Worm (Caenorhabditis elegans) whole organism, mixed stage, embryonic: ENCODE measurements around the gene srj-1.

ENCODE experiments used
- M03D4.4 ChIP-seq: sonication (generic microtip); optimal IDR thresholded peaks from 2 replicates; lab custom pipeline; 2017; ENCODE audit warnings: mild to moderate bottlenecking, missing genetic modification characterization, missing compliant biosample characterization
- bed-3 ChIP-seq: fragments of 200-800 bp; sonication (Bioruptor generic); optimal IDR thresholded peaks from 3 replicates; lab custom pipeline; 2018; ENCODE audit warnings: mild to moderate bottlenecking, missing genetic modification characterization, moderate library complexity, missing compliant biosample characterization
- blmp-1 ChIP-seq: fragments of 150-350 bp; optimal IDR thresholded peaks from 2 replicates; lab custom pipeline; 2014; ENCODE audit warnings: missing biosample characterization, missing genetic modification characterization
- ceh-39 ChIP-seq: fragments of 150-350 bp; optimal IDR thresholded peaks from 2 replicates; lab custom pipeline; 2014; ENCODE audit warnings: missing biosample characterization, missing genetic modification characterization
- ceh-43 ChIP-seq: fragments of 200-800 bp; sonication (Bioruptor generic); optimal IDR thresholded peaks from 2 replicates; lab custom pipeline; 2018; ENCODE audit warnings: mild to moderate bottlenecking, missing genetic modification characterization, moderate library complexity, missing compliant biosample characterization
- ces-1 ChIP-seq: fragments of 150-350 bp; optimal IDR thresholded peaks from 2 replicates; lab custom pipeline; 2014; ENCODE audit warnings: missing biosample characterization, missing genetic modification reagents, missing genetic modification characterization
- cnd-1 ChIP-seq: fragments of 200-800 bp; sonication (Bioruptor generic); optimal IDR thresholded peaks from 2 replicates; lab custom pipeline; 2018; ENCODE audit warnings: mild to moderate bottlenecking, missing genetic modification characterization, missing compliant biosample characterization
- drap-1 ChIP-seq: fragments of 200-800 bp; sonication (Bioruptor generic); optimal IDR thresholded peaks from 3 replicates; lab custom pipeline; 2018; ENCODE audit warnings: mild to moderate bottlenecking, missing genetic modification characterization, missing compliant biosample characterization
- elt-1 ChIP-seq: sonication (generic microtip); optimal IDR thresholded peaks from 2 replicates; lab custom pipeline; 2017; ENCODE audit warnings: missing genetic modification characterization, mild to moderate bottlenecking, missing compliant biosample characterization, antibody characterized with exemption, moderate library complexity, borderline replicate concordance; ENCODE audit not compliant: insufficient read depth
- elt-3 ChIP-seq: fragments of 150-350 bp; optimal IDR thresholded peaks from 2 replicates; lab custom pipeline; 2014; ENCODE audit warnings: missing biosample characterization, missing genetic modification characterization
- hlh-1 ChIP-seq: fragments of 150-350 bp; optimal IDR thresholded peaks from 2 replicates; lab custom pipeline; 2014; ENCODE audit warnings: missing biosample characterization, missing genetic modification reagents, missing genetic modification characterization
- lin-13 ChIP-seq: fragments of 150-350 bp; optimal IDR thresholded peaks from 2 replicates; lab custom pipeline; 2014; ENCODE audit warnings: missing biosample characterization, missing genetic modification characterization
- lin-32 ChIP-seq: fragments of 200-800 bp; sonication (Bioruptor generic); optimal IDR thresholded peaks from 2 replicates; lab custom pipeline; 2018; ENCODE audit warnings: mild to moderate bottlenecking, missing genetic modification characterization, missing compliant biosample characterization
- lsy-2 ChIP-seq: fragments of 150-350 bp; optimal IDR thresholded peaks from 2 replicates; lab custom pipeline; 2014; ENCODE audit warnings: missing biosample characterization, missing genetic modification characterization
- mab-5 ChIP-seq: fragments of 150-350 bp; optimal IDR thresholded peaks from 2 replicates; lab custom pipeline; 2014; ENCODE audit warnings: missing biosample characterization, missing genetic modification characterization
- mep-1 ChIP-seq: fragments of 150-350 bp; optimal IDR thresholded peaks from 2 replicates; lab custom pipeline; 2017; ENCODE audit warnings: missing biosample characterization, missing genetic modification reagents, missing genetic modification characterization, inconsistent platforms
- mls-2 ChIP-seq: sonication (generic microtip); optimal IDR thresholded peaks from 2 replicates; lab custom pipeline; 2016; ENCODE audit warnings: mild to moderate bottlenecking, missing genetic modification characterization, moderate library complexity, missing compliant biosample characterization
- nhr-2 ChIP-seq: fragments of 150-350 bp; optimal IDR thresholded peaks from 2 replicates; lab custom pipeline; 2014; ENCODE audit warnings: missing biosample characterization, missing genetic modification characterization
- nhr-237 ChIP-seq: fragments of 150-350 bp; optimal IDR thresholded peaks from 2 replicates; lab custom pipeline; 2014; ENCODE audit warnings: missing biosample characterization, missing genetic modification characterization
- nhr-28 ChIP-seq: fragments of 150-350 bp; optimal IDR thresholded peaks from 2 replicates; lab custom pipeline; 2014; ENCODE audit warnings: missing biosample characterization, missing genetic modification characterization
- nhr-76 ChIP-seq: sonication (generic microtip); optimal IDR thresholded peaks from 2 replicates; lab custom pipeline; 2017; ENCODE audit warnings: missing biosample characterization, missing genetic modification characterization
- pha-4 ChIP-seq: fragments of 150-350 bp; optimal IDR thresholded peaks from 2 replicates; lab custom pipeline; 2018; ENCODE audit warnings: missing biosample characterization, missing genetic modification reagents, missing genetic modification characterization
- sem-2 ChIP-seq: fragments of 200-800 bp; sonication (Bioruptor generic); optimal IDR thresholded peaks from 2 replicates; lab custom pipeline; 2018; ENCODE audit warnings: mild to moderate bottlenecking, missing genetic modification characterization, missing compliant biosample characterization
- snpc-4 ChIP-seq: fragments of 150-350 bp; optimal IDR thresholded peaks from 2 replicates; lab custom pipeline; 2014; ENCODE audit warnings: missing biosample characterization, missing genetic modification characterization
- sptf-1 ChIP-seq: sonication (generic microtip); optimal IDR thresholded peaks from 2 replicates; lab custom pipeline; 2017; ENCODE audit warnings: mild to moderate bottlenecking, missing genetic modification characterization, moderate library complexity, missing compliant biosample characterization
- tbx-8 ChIP-seq: fragments of 200-800 bp; sonication (Bioruptor generic); optimal IDR thresholded peaks from 2 replicates; lab custom pipeline; 2018; ENCODE audit warnings: mild to moderate bottlenecking, missing genetic modification characterization, moderate library complexity, missing compliant biosample characterization
- unc-120 ChIP-seq: sonication (generic microtip); optimal IDR thresholded peaks from 2 replicates; lab custom pipeline; 2017; ENCODE audit warnings: missing genetic modification characterization, missing compliant biosample characterization; ENCODE audit not compliant: poor library complexity, severe bottlenecking
- unc-39 ChIP-seq: fragments of 150-350 bp; optimal IDR thresholded peaks from 2 replicates; lab custom pipeline; 2014; ENCODE audit warnings: missing biosample characterization, missing genetic modification characterization
- unc-62 ChIP-seq: fragments of 150-350 bp; optimal IDR thresholded peaks from 2 replicates; lab custom pipeline; 2014; ENCODE audit warnings: missing biosample characterization, missing genetic modification reagents, missing genetic modification characterization
- zip-8 ChIP-seq: fragments of 150-350 bp; optimal IDR thresholded peaks from 2 replicates; lab custom pipeline; 2014; ENCODE audit warnings: missing biosample characterization, missing genetic modification characterization
- ztf-11 ChIP-seq: fragments of 150-350 bp; optimal IDR thresholded peaks from 2 replicates; lab custom pipeline; 2014; ENCODE audit warnings: missing biosample characterization, missing genetic modification characterization

Gene srj-1

ce11 chrIV:11922011-11922410 is 43.2 kb downstream of the srj-1 start, which contains the start of gene ZK822.1:
TSS of gene ZK822.1 (minus strand) at chrIV:11922131.
- TF ChIP-seq ceh-43 (GFP tag; lab: Kevin White, UChicago) (no peak), hlh-1 (peak; percentile 93), ces-1 (no peak), unc-62 (GFP tag; lab: Kevin White, UChicago) (peak; percentile 18)

DNA sequence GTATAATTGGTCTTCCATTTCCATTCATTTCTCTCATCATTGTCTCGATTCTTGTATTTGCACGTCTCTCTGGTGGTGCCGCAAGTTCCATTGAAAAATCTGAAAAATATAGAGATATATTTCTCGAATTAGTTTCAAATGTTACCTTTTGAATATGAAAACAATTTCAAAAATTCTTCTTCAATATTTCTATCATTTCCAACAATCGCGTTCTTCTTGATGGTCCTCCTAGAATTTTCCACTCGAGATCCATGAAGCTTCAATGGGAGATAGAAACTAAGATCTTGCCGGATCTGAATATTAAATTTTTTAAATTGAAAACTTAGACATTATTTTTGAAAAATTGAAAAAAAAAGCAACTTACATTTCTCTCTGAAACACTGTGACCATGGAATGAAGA is 46.2 kb downstream of the srj-1 start:
- TF ChIP-seq drap-1 (GFP tag; lab: Kevin White, UChicago) (no peak), snpc-4 (tag; lab: Kevin White, UChicago) (no peak), nhr-76 (tag; lab: Kevin White, UChicago) (no peak), lin-32 (GFP tag; lab: Kevin White, UChicago) (no peak), ceh-39 (tag; lab: Kevin White, UChicago) (no peak), zip-8 (tag; lab: Kevin White, UChicago) (no peak), ces-1 (no peak), cnd-1 (tag; lab: Kevin White, UChicago) (no peak), nhr-237 (tag; lab: Kevin White, UChicago) (no peak), tbx-8 (no peak), M03D4.4 (tag; lab: Kevin White, UChicago) (no peak), sptf-1 (tag; lab: Kevin White, UChicago) (no peak), pha-4 (tag; lab: Kevin White, UChicago) (no peak), lsy-2 (no peak), unc-120 (tag; lab: Kevin White, UChicago) (no peak), ztf-11 (tag; lab: Kevin White, UChicago) (no peak)
- TF ChIP-seq, all 35 proteins: peak for 0

DNA sequence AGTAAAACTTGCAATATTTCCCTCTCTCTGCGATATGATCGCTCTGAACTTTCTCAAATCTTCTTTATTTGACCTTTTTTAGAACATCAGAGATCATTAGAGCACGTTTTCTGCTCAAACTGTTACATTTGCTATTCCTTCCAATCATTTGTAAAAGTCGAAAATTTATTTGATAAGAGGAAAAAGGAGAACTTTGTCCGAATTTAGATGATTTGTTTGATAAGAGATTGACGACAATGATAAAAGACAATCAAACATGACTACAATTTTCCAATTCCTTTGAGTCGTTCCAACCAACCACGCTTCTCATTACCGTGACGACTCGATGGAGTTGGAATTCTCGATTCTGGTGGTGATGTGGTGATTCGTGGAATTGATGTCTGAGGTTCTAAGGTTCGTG is 47.3 kb downstream of the srj-1 start:
- TF ChIP-seq ztf-11 (tag; lab: Kevin White, UChicago), result no peak
- no peak for TF ChIP-seq hlh-1
- no peak for TF ChIP-seq sem-2
- no peak for TF ChIP-seq nhr-2 (tag; lab: Kevin White, UChicago)
- no peak for TF ChIP-seq mab-5 (tag; lab: Kevin White, UChicago)
- TF ChIP-seq nhr-237 (tag; lab: Kevin White, UChicago), result no peak
- TF ChIP-seq ceh-39 (tag; lab: Kevin White, UChicago), result no peak
- no peak for TF ChIP-seq lin-13 (tag; lab: Kevin White, UChicago)
- no peak for TF ChIP-seq bed-3 (GFP tag; lab: Kevin White, UChicago)
- TF ChIP-seq pha-4 (tag; lab: Kevin White, UChicago), result no peak
- TF ChIP-seq sptf-1 (tag; lab: Kevin White, UChicago), result no peak
- TF ChIP-seq unc-39 (tag; lab: Kevin White, UChicago), result no peak
- no peak for TF ChIP-seq unc-62 (GFP tag; lab: Kevin White, UChicago)
- TF ChIP-seq nhr-28 (tag; lab: Kevin White, UChicago), result no peak
- no peak for TF ChIP-seq elt-3 (tag; lab: Kevin White, UChicago)
- no peak for TF ChIP-seq lin-32 (GFP tag; lab: Kevin White, UChicago)
- no peak for TF ChIP-seq ceh-43 (GFP tag; lab: Kevin White, UChicago)
- no peak for TF ChIP-seq mls-2
- no peak for TF ChIP-seq lsy-2
- TF ChIP-seq blmp-1 (tag; lab: Kevin White, UChicago), result no peak

DNA sequence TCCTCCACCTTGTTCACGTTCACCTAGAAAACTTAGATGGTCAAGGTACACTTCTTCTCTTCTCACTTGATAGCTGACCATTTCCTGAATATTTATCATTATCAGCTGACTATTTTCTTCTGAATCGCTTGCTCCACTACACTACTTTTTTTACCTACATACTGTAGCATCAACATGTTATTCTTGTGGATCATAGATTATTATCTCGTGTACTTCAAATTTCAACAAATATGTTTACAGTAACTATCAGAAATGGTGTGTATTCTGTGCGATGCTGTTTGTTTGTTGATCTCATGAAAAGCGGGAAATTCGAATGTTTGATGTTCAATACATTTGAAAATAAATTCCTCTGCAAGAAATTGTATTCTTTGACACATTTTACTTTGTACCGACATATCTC is 48.3 kb downstream of the srj-1 start, which contains the start of gene ZK822.10:
Gene ZK822.10 (plus strand): TSS at position 231 of the 400 bp plus-strand sequence.
- TF ChIP-seq sptf-1 (tag; lab: Kevin White, UChicago) (no peak), unc-62 (GFP tag; lab: Kevin White, UChicago) (no peak), unc-120 (tag; lab: Kevin White, UChicago) (no peak), pha-4 (tag; lab: Kevin White, UChicago) (no peak), drap-1 (GFP tag; lab: Kevin White, UChicago) (no peak), ceh-39 (tag; lab: Kevin White, UChicago) (no peak), mep-1 (tag; lab: Kevin White, UChicago) (no peak), nhr-28 (tag; lab: Kevin White, UChicago) (no peak), hlh-1 (no peak), elt-3 (tag; lab: Kevin White, UChicago) (no peak), nhr-237 (tag; lab: Kevin White, UChicago) (no peak), tbx-8 (no peak), elt-1 (tag; lab: Kevin White, UChicago) (no peak), bed-3 (GFP tag; lab: Kevin White, UChicago) (no peak)
- TF ChIP-seq, all 35 proteins: peak for 0
